Fruit fly (Drosophila melanogaster): ENCODE data around the gene CG34273.

CG34273 gene

DNA sequence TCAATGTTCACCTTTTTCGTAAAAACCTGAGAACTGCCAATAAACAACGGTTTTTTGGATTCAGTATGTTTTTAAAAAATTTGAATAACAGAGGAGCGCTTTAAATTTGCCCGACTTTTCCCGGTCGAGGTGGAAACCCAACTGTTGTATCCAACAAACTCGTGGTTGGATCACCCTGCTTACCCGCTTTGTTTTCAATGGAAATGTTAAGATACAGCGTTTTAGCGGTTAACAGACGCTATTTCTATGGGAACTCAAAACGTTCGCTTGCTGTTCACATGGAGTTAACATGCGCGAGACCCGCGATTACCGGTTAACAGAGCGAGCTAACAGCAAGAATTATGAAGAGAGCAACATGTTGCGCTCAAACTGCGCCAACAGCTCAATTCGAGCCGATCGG is 35.3 kb upstream of the CG34273 start, which contains the start of gene cv-c:
Gene cv-c (minus strand): TSS at position 145 of the 400 bp plus-strand sequence.
- no peak for TF ChIP-seq CG5204 (GFP tag; optimal IDR thresholded peaks at IDR 0.05)
- TF ChIP-seq cic (GFP tag; optimal IDR thresholded peaks at IDR 0.05): peak; percentile 39
- peak; percentile 55 for TF ChIP-seq Mnt (GFP tag; optimal IDR thresholded peaks at IDR 0.05)
- no peak for TF ChIP-seq CG7101 (tag; optimal IDR thresholded peaks at IDR 0.05)
- TF ChIP-seq Clk (GFP tag; optimal IDR thresholded peaks at IDR 0.05): no peak
- no peak for TF ChIP-seq kay (GFP tag; ENCODE audit: borderline replicate concordance)
- TF ChIP-seq CG1620 (GFP tag; optimal IDR thresholded peaks at IDR 0.05): no peak
- TF ChIP-seq tj (GFP tag; optimal IDR thresholded peaks at IDR 0.05): peak; percentile 24

DNA sequence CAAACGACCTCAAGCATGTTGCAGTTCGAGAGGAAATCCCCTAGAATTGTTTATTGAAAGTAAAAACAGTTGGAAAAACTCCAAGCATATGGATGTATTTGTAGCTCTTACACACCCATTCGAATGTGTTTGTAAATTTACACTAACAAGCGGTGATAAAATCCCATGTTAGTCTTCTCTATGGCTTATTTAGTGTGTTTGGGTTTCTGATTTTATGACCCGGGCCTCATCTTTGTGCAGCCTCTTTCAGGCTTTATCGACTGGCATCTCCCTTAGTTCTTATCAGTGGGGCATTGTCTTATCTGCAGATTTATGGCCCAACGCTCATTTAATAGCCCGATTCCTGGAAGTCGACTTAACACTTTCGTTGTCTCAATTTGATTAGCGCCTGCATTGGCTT is 34.9 kb upstream of the CG34273 start:
- TF ChIP-seq bab1 (GFP tag; optimal IDR thresholded peaks at IDR 0.05): no peak
- TF ChIP-seq CG7101 (tag; optimal IDR thresholded peaks at IDR 0.05): no peak
- TF ChIP-seq Clk (GFP tag; optimal IDR thresholded peaks at IDR 0.05): no peak
- no peak for TF ChIP-seq CG33017 (tag; optimal IDR thresholded peaks at IDR 0.05)
- TF ChIP-seq Crg-1 (GFP tag; optimal IDR thresholded peaks at IDR 0.05): no peak
- TF ChIP-seq CG14711 (tag; optimal IDR thresholded peaks at IDR 0.05): no peak

DNA sequence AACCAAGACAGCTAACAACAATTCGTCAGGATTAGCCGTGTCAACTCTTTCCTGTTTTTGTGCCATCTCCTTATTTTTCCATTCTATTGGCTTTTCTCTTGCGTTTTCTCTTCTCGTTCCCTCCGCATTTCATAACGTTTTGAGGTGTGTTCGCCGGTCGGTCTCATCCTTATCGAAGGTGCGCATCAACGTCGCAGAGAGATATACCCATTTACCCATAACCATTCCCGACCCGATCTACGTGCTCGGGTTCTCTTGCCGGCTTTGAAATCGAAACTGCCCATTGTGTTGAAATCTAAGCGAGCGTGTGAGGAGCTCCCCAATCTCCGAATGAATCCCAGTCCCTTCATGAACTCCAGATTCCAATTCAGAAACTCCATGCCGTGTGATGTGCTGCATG is 33.9 kb upstream of the CG34273 start:
- TF ChIP-seq CG14711 (tag; optimal IDR thresholded peaks at IDR 0.05) (no peak), ovo (GFP tag; optimal IDR thresholded peaks at IDR 0.05) (no peak), CG12768 (GFP tag; optimal IDR thresholded peaks at IDR 0.05) (no peak), bab1 (GFP tag; optimal IDR thresholded peaks at IDR 0.05) (no peak), Hr96 (GFP tag; optimal IDR thresholded peaks at IDR 0.05) (no peak), pad (GFP tag; optimal IDR thresholded peaks at IDR 0.05) (no peak), Crg-1 (GFP tag; optimal IDR thresholded peaks at IDR 0.05) (no peak), Clk (GFP tag; optimal IDR thresholded peaks at IDR 0.05) (no peak), CG33017 (tag; optimal IDR thresholded peaks at IDR 0.05) (no peak), kay (GFP tag; ENCODE audit: borderline replicate concordance) (no peak), Mnt (GFP tag; optimal IDR thresholded peaks at IDR 0.05) (no peak), CG11617 (GFP tag; optimal IDR thresholded peaks at IDR 0.05) (no peak), cnc (optimal IDR thresholded peaks at IDR 0.05) (no peak)

DNA sequence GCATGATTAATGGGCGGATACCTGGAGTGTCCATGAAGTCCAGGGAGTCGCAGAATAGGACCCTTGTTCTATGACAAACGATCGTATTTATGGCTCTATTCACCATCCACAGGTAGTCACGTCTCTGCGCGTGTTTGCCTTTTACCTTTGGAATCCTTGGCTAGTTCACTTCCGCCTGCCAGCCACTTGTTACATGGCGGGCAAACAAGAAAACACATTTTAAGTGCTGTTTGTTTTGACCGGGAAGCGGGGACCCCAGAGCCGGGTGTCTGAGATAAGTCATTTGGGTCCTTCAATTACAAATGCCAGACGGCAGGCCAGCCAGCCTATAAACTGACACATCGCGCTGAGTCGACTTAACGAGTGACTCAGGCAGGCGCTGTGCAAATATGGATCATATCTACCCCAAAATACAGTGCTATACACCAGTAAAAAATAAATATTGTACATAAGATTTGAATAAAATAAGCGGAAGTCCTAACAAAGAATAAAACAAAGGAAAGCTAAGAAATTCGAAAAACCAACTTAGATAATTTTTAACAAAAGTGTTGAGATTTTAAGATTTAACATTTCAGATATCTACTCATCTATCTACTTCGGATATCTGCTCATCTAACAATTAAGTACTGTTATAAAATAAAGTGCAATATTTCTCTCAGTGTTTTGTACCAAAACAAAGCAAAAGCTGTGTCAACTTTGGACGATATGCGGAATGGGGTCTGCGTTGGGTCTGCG is 32.1 kb upstream of the CG34273 start:
- TF ChIP-seq Crg-1 (GFP tag; optimal IDR thresholded peaks at IDR 0.05) (no peak), CG14711 (tag; optimal IDR thresholded peaks at IDR 0.05) (no peak), tj (GFP tag; optimal IDR thresholded peaks at IDR 0.05) (no peak), CG33017 (tag; optimal IDR thresholded peaks at IDR 0.05) (no peak), ovo (GFP tag; optimal IDR thresholded peaks at IDR 0.05) (no peak), Mnt (GFP tag; optimal IDR thresholded peaks at IDR 0.05) (no peak), kay (GFP tag; ENCODE audit: borderline replicate concordance) (no peak), CG5204 (GFP tag; optimal IDR thresholded peaks at IDR 0.05) (no peak), CG1620 (GFP tag; optimal IDR thresholded peaks at IDR 0.05) (no peak), toe (GFP tag; optimal IDR thresholded peaks at IDR 0.05) (no peak), CG11617 (GFP tag; optimal IDR thresholded peaks at IDR 0.05) (no peak), CG7101 (tag; optimal IDR thresholded peaks at IDR 0.05) (no peak), CG7045 (GFP tag; optimal IDR thresholded peaks at IDR 0.05) (no peak)

DNA sequence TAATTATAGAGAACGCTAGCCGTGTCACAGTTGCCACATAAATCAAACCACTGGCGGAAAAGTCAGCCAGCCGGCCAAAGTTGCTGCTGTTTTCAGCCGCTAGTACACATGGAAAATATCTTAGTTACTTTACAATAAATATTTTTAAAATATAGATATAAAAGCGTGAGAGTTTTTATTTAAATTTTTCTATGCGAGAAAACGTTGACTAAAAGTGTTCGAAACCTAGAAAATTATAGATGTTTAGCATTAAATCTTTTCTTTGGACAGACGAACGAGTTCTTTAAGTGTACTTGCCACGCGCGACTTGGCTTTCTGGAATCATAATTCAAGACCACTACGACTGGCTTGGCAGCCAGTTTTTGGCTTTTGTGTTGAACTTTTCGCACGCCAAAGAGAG is 30.4 kb upstream of the CG34273 start:
- no peak for TF ChIP-seq Hr96 (GFP tag; optimal IDR thresholded peaks at IDR 0.05)
- TF ChIP-seq CG11617 (GFP tag; optimal IDR thresholded peaks at IDR 0.05): no peak
- no peak for TF ChIP-seq Mnt (GFP tag; optimal IDR thresholded peaks at IDR 0.05)
- TF ChIP-seq CG33017 (tag; optimal IDR thresholded peaks at IDR 0.05): no peak
- TF ChIP-seq CG14711 (tag; optimal IDR thresholded peaks at IDR 0.05): no peak
- TF ChIP-seq cnc (optimal IDR thresholded peaks at IDR 0.05): no peak
- TF ChIP-seq tj (GFP tag; optimal IDR thresholded peaks at IDR 0.05): no peak
- no peak for TF ChIP-seq cic (GFP tag; optimal IDR thresholded peaks at IDR 0.05)
- TF ChIP-seq CG12768 (GFP tag; optimal IDR thresholded peaks at IDR 0.05): no peak
- no peak for TF ChIP-seq CG1620 (GFP tag; optimal IDR thresholded peaks at IDR 0.05)
- TF ChIP-seq CG5204 (GFP tag; optimal IDR thresholded peaks at IDR 0.05): no peak
- TF ChIP-seq Crg-1 (GFP tag; optimal IDR thresholded peaks at IDR 0.05): no peak
- no peak for TF ChIP-seq bab1 (GFP tag; optimal IDR thresholded peaks at IDR 0.05)
- no peak for TF ChIP-seq toe (GFP tag; optimal IDR thresholded peaks at IDR 0.05)

DNA sequence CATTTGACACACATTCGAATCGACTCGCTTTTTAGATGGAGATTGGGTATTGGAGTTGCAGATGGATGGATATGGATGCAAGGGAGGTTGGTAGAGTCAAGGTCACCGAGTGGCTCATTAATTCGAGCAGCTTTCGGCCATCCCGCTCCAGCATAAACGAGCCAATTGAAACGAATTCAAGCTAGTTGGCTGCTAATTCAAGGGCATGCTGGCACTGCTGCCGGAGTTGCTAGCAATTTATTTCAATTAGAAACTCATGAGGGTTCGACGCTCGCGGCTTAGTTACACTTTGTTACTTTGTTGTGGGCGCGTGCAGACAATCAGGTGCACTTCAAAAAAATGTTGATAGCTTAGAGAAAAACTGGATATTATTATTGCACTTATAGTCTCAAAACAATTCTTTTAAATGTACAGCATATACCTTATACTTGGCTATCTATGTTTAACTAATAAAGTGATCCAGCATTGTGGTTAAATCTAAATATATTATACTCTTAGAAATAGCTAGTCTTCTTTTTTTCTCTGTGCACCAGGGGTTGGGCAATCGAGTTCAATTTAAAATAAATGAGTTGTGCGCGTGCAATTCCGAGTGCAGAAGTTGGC is 24.5 kb upstream of the CG34273 start:
- TF ChIP-seq pad (GFP tag; optimal IDR thresholded peaks at IDR 0.05): no peak
- no peak for TF ChIP-seq Mnt (GFP tag; optimal IDR thresholded peaks at IDR 0.05)
- TF ChIP-seq ovo (GFP tag; optimal IDR thresholded peaks at IDR 0.05): no peak
- no peak for TF ChIP-seq tj (GFP tag; optimal IDR thresholded peaks at IDR 0.05)
- TF ChIP-seq Clk (GFP tag; optimal IDR thresholded peaks at IDR 0.05): no peak
- no peak for TF ChIP-seq CG7045 (GFP tag; optimal IDR thresholded peaks at IDR 0.05)
- TF ChIP-seq CG33017 (tag; optimal IDR thresholded peaks at IDR 0.05): no peak
- TF ChIP-seq CG11617 (GFP tag; optimal IDR thresholded peaks at IDR 0.05): no peak
- no peak for TF ChIP-seq Crg-1 (GFP tag; optimal IDR thresholded peaks at IDR 0.05)
- no peak for TF ChIP-seq CG5204 (GFP tag; optimal IDR thresholded peaks at IDR 0.05)
- TF ChIP-seq cic (GFP tag; optimal IDR thresholded peaks at IDR 0.05): no peak
- no peak for TF ChIP-seq CG14711 (tag; optimal IDR thresholded peaks at IDR 0.05)
- no peak for TF ChIP-seq CG12768 (GFP tag; optimal IDR thresholded peaks at IDR 0.05)

All from whole organism, adult.